Worm (Caenorhabditis elegans) whole organism, young adult: Measurements from ENCODE around the gene Y105C5B.1413.

Source experiments
- C06A6.2 ChIP-seq: fragments of 200-800 bp; sonication (Bioruptor generic); conservative IDR thresholded peaks from 2 replicates; pipeline ENCODE4 v1.3.6; 2022; ENCODE audit warnings: missing genetic modification characterization, missing compliant biosample characterization
- C17E4.6 ChIP-seq: fragments of 200-800 bp; sonication (Bioruptor generic); IDR thresholded peaks from 2 replicates; pipeline ENCODE4 v1.3.6; 2022; ENCODE audit warnings: missing genetic modification reagents, missing genetic modification characterization, missing compliant biosample characterization
- F10E7.11 ChIP-seq: sonication (generic microtip); optimal IDR thresholded peaks from 2 replicates; lab custom pipeline; 2017; ENCODE audit warnings: mild to moderate bottlenecking, missing genetic modification characterization, moderate library complexity, missing compliant biosample characterization
- F33H1.4 ChIP-seq: fragments of 200-800 bp; sonication (Bioruptor generic); IDR thresholded peaks from 2 replicates; pipeline ENCODE4 v1.3.6; 2022; ENCODE audit warnings: missing genetic modification reagents, missing genetic modification characterization, missing compliant biosample characterization
- F37B4.10 ChIP-seq: fragments of 200-800 bp; sonication (Bioruptor generic); IDR thresholded peaks from 2 replicates; pipeline ENCODE4 v1.3.6; 2022; ENCODE audit warnings: missing genetic modification characterization, missing compliant biosample characterization
- F55B11.4 ChIP-seq: sonication (generic microtip); optimal IDR thresholded peaks from 2 replicates; lab custom pipeline; 2016; ENCODE audit warnings: missing compliant biosample characterization, missing genetic modification characterization, borderline replicate concordance; ENCODE audit not compliant: insufficient read depth
- T26A5.8 ChIP-seq: sonication (generic microtip); optimal IDR thresholded peaks from 2 replicates; lab custom pipeline; 2016; ENCODE audit warnings: missing genetic modification characterization, missing compliant biosample characterization
- Y79H2A.3 ChIP-seq: fragments of 200-800 bp; sonication (Bioruptor generic); conservative IDR thresholded peaks from 2 replicates; pipeline ENCODE4 v1.3.6; 2022; ENCODE audit warnings: missing genetic modification reagents, missing genetic modification characterization, missing compliant biosample characterization
- Y95B8A.8 ChIP-seq: fragments of 200-800 bp; sonication (Bioruptor generic); IDR thresholded peaks from 2 replicates; pipeline ENCODE4 v1.3.6; 2022; ENCODE audit warnings: missing genetic modification reagents, missing genetic modification characterization, missing compliant biosample characterization
- ama-1 ChIP-seq, 3 experiments: fragments of 150-350 bp in 1 of 3; sonication (generic microtip) in 2 of 3; optimal IDR thresholded peaks; 2 replicates each; lab custom pipeline; 2014 to 2018; ENCODE audit warnings: missing biosample characterization in 2 of 3, missing genetic modification characterization in 2 of 3, missing genetic modification reagents in 2 of 3
- aptf-2 ChIP-seq: fragments of 200-800 bp; sonication (Bioruptor generic); conservative IDR thresholded peaks from 2 replicates; pipeline ENCODE4 v1.3.6; 2022; ENCODE audit warnings: missing genetic modification reagents, missing genetic modification characterization, missing compliant biosample characterization
- attf-3 ChIP-seq: fragments of 200-800 bp; sonication (Bioruptor generic); conservative IDR thresholded peaks from 2 replicates; pipeline ENCODE4 v1.3.6; 2022; ENCODE audit warnings: missing genetic modification reagents, missing genetic modification characterization, missing compliant biosample characterization
- ccch-3 ChIP-seq: fragments of 200-800 bp; sonication (Bioruptor generic); optimal IDR thresholded peaks from 2 replicates; lab custom pipeline; 2018; ENCODE audit warnings: mild to moderate bottlenecking, missing genetic modification characterization, missing compliant biosample characterization
- cebp-2 ChIP-seq: fragments of 200-800 bp; sonication (Bioruptor generic); IDR thresholded peaks from 2 replicates; pipeline ENCODE4 v1.3.6; 2022; ENCODE audit warnings: missing genetic modification characterization, missing compliant biosample characterization
- ceh-27 ChIP-seq: fragments of 200-800 bp; sonication (Bioruptor generic); optimal IDR thresholded peaks from 2 replicates; lab custom pipeline; 2018; ENCODE audit warnings: mild to moderate bottlenecking, missing genetic modification characterization, moderate library complexity, missing compliant biosample characterization
- ceh-91 ChIP-seq: fragments of 200-800 bp; sonication (Bioruptor generic); IDR thresholded peaks from 2 replicates; pipeline ENCODE4 v1.3.6; 2022; ENCODE audit warnings: missing genetic modification reagents, missing genetic modification characterization, missing compliant biosample characterization
- dox-1 ChIP-seq: fragments of 200-800 bp; sonication (Bioruptor generic); IDR thresholded peaks from 2 replicates; pipeline ENCODE4 v1.3.6; 2022; ENCODE audit warnings: missing genetic modification reagents, missing genetic modification characterization, missing compliant biosample characterization
- dpl-1 ChIP-seq: fragments of 150-350 bp; optimal IDR thresholded peaks from 2 replicates; lab custom pipeline; 2014; ENCODE audit warnings: missing biosample characterization, missing genetic modification reagents, missing genetic modification characterization
- hmg-1.2 ChIP-seq: fragments of 200-800 bp; sonication (Bioruptor generic); IDR thresholded peaks from 2 replicates; pipeline ENCODE4 v1.3.6; 2022; ENCODE audit warnings: missing genetic modification reagents, missing genetic modification characterization, missing compliant biosample characterization
- lin-35 ChIP-seq, 3 experiments: fragments of 150-350 bp in 2 of 3; sonication (generic microtip) in 1 of 3; optimal IDR thresholded peaks; 2 replicates each; lab custom pipeline; 2014 to 2018; ENCODE audit warnings: missing biosample characterization in 3 of 3, missing genetic modification characterization in 3 of 3, missing genetic modification reagents in 3 of 3
- lsl-1 ChIP-seq: fragments of 200-800 bp; sonication (Bioruptor generic); optimal IDR thresholded peaks from 2 replicates; lab custom pipeline; 2018; ENCODE audit warnings: mild to moderate bottlenecking, missing genetic modification characterization, moderate library complexity, missing compliant biosample characterization
- madf-10 ChIP-seq: sonication (generic microtip); optimal IDR thresholded peaks from 2 replicates; lab custom pipeline; 2016; ENCODE audit warnings: mild to moderate bottlenecking, missing genetic modification characterization, missing compliant biosample characterization
- madf-3 ChIP-seq: fragments of 200-800 bp; sonication (Bioruptor generic); IDR thresholded peaks from 2 replicates; pipeline ENCODE4 v1.3.6; 2022; ENCODE audit warnings: missing genetic modification reagents, missing genetic modification characterization, missing compliant biosample characterization
- mes-4 ChIP-seq: sonication (generic microtip); optimal IDR thresholded peaks from 2 replicates; lab custom pipeline; 2016; ENCODE audit warnings: missing genotype, missing genetic modification characterization, missing compliant biosample characterization
- nfya-1 ChIP-seq: sonication (generic microtip); optimal IDR thresholded peaks from 2 replicates; lab custom pipeline; 2017; ENCODE audit warnings: antibody characterized with exemption, missing compliant biosample characterization, missing genetic modification characterization, borderline replicate concordance; ENCODE audit not compliant: insufficient read depth
- nhr-120 ChIP-seq: fragments of 200-800 bp; sonication (Bioruptor generic); IDR thresholded peaks from 2 replicates; pipeline ENCODE4 v1.3.6; 2022; ENCODE audit warnings: missing genetic modification characterization, missing compliant biosample characterization
- pbrm-1 ChIP-seq: fragments of 200-800 bp; sonication (Bioruptor generic); IDR thresholded peaks from 2 replicates; pipeline ENCODE4 v1.3.6; 2022; ENCODE audit warnings: missing genetic modification reagents, missing genetic modification characterization, missing compliant biosample characterization
- pha-4 ChIP-seq: fragments of 150-350 bp; sonication (generic microtip); optimal IDR thresholded peaks from 2 replicates; lab custom pipeline; 2014; ENCODE audit warnings: missing biosample characterization, missing genetic modification reagents, missing genetic modification characterization
- rec-8 ChIP-seq, 2 experiments: sonication (generic microtip); optimal IDR thresholded peaks; 2 replicates each; lab custom pipeline; 2016; ENCODE audit warnings: mild to moderate bottlenecking in 2 of 2, missing genetic modification characterization in 2 of 2, missing genetic modification reagents in 2 of 2, missing genotype in 2 of 2, missing biosample characterization in 1 of 2, missing compliant biosample characterization in 1 of 2, moderate library complexity in 1 of 2
- sea-2 ChIP-seq: fragments of 200-800 bp; sonication (Bioruptor generic); IDR thresholded peaks from 2 replicates; pipeline ENCODE4 v1.3.6; 2022; ENCODE audit warnings: missing genetic modification characterization, missing compliant biosample characterization
- snpc-3.4 ChIP-seq: sonication (generic microtip); optimal IDR thresholded peaks from 2 replicates; lab custom pipeline; 2017; ENCODE audit warnings: missing genetic modification characterization, mild to moderate bottlenecking, missing compliant biosample characterization, antibody characterized with exemption, moderate library complexity, missing genotype, missing genetic modification reagents
- tbp1 ChIP-seq: fragments of 200-800 bp; sonication (Bioruptor generic); optimal IDR thresholded peaks from 2 replicates; lab custom pipeline; 2018; ENCODE audit warnings: mild to moderate bottlenecking, missing genetic modification characterization, missing compliant biosample characterization
- tlf-1 ChIP-seq: fragments of 200-800 bp; sonication (Bioruptor generic); optimal IDR thresholded peaks from 2 replicates; lab custom pipeline; 2018; ENCODE audit warnings: mild to moderate bottlenecking, missing genetic modification characterization, missing compliant biosample characterization
- xnd-1 ChIP-seq: sonication (generic microtip); optimal IDR thresholded peaks from 2 replicates; lab custom pipeline; 2016; ENCODE audit warnings: missing genotype, missing genetic modification reagents, missing genetic modification characterization, missing compliant biosample characterization
- ztf-18 ChIP-seq: sonication (generic microtip); optimal IDR thresholded peaks from 2 replicates; lab custom pipeline; 2016; ENCODE audit warnings: missing genotype, mild to moderate bottlenecking, missing genetic modification characterization, missing compliant biosample characterization
- ztf-25 ChIP-seq: fragments of 200-800 bp; sonication (Bioruptor generic); IDR thresholded peaks from 2 replicates; pipeline ENCODE4 v1.3.6; 2022; ENCODE audit warnings: missing genetic modification reagents, missing genetic modification characterization, missing compliant biosample characterization
- ztf-28 ChIP-seq: fragments of 200-800 bp; sonication (Bioruptor generic); IDR thresholded peaks from 2 replicates; pipeline ENCODE4 v1.3.6; 2022; ENCODE audit warnings: missing genetic modification reagents, missing genetic modification characterization, missing compliant biosample characterization

Y105C5B.1413 gene

DNA sequence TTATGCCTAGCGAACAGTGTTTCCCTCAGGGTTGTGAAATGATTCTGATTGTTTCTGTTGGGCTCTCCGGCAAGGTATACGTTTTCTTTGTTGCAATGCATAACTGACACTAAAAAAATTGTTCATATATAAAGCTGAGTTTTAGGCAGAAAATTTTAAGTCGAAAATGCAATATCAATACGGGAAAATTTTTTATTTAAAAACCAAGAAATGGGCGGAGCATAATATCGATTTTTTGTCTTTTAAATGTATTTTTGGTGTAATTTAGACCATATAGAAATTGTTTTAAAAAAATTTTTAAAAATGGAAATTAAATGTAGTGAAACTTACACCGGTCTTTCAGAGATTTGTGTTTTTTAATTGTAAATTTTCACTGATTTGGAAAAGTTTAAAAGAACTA lies at the start of gene Y105C5B.1413:
Gene Y105C5B.1413 (minus strand): TSS at position 101 of the 400 bp plus-strand sequence.
- TF ChIP-seq ztf-25 (GFP tag; lab: Robert Waterston, UW): no peak
- TF ChIP-seq dpl-1 (GFP tag; lab: Kevin White, UChicago): no peak
- TF ChIP-seq F10E7.11 (tag; lab: Kevin White, UChicago): no peak
- TF ChIP-seq C06A6.2: no peak

DNA sequence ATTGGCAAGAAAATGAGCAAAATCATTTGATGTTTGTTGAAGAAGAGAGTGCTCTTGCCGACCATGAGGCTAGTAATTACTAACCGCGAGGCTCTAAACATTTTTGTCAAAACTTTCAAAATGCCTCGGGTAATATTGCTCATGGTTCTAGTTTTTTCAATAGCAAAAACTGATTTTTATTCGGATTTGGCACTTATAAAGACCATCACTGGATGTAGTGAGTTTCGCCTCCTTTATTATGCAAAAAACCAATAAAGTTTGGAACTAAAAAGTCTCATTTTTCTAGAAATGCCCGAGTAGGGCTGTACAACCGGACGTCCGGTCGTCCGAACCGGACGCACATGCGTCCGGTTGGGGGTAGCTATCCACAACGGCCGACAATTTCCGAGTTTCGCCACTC lies 48.6 kb upstream of the Y105C5B.1413 start, which contains the start of the genes hpa-1 and irld-39:
Gene hpa-1 (minus strand): TSS at position 101 of the 400 bp plus-strand sequence.
Gene irld-39 (plus strand): TSS at position 121 of the 400 bp plus-strand sequence.
- TF ChIP-seq lsl-1 (GFP tag; lab: Kevin White, UChicago) (no peak), tbp1 (GFP tag; lab: Kevin White, UChicago) (no peak), cebp-2 (GFP tag; lab: Robert Waterston, UW) (no peak), ceh-91 (GFP tag; lab: Robert Waterston, UW) (no peak), madf-3 (GFP tag; lab: Robert Waterston, UW) (no peak)

DNA sequence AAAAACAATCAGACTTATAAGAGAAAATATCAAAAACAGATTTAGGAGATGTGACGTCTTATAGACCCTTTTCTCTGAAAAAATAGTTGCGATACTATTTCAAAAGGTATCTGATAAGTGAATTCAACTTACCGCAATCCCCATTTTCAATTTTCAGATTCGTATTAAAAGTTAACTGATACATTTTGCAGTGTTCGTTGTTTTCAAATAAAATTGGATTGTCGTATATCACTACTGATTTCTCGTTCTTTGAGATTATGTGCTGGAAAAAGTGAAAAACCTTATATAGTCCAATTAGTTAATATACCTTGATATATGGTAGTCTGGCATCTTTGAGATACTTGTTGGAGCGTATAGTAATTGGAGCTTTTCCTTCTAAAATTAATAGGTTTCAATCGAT lies 46.0 kb upstream of the Y105C5B.1413 start:
- TF ChIP-seq cebp-2 (GFP tag; lab: Robert Waterston, UW) (no peak), F37B4.10 (no peak), hmg-1.2 (GFP tag; lab: Robert Waterston, UW) (no peak), C06A6.2 (no peak), C17E4.6 (GFP tag; lab: Robert Waterston, UW) (no peak), ztf-28 (GFP tag; lab: Robert Waterston, UW) (no peak), F55B11.4 (tag; lab: Kevin White, UChicago) (no peak), aptf-2 (GFP tag; lab: Robert Waterston, UW) (no peak), Y79H2A.3 (no peak), F33H1.4 (GFP tag; lab: Robert Waterston, UW) (no peak), ccch-3 (GFP tag; lab: Kevin White, UChicago) (no peak), Y95B8A.8 (GFP tag; lab: Robert Waterston, UW) (no peak), snpc-3.4 (no peak), attf-3 (GFP tag; lab: Robert Waterston, UW) (no peak), rec-8 (tag; optimal IDR thresholded peaks at IDR 0.05; lab: Kevin White, UChicago) (no peak), xnd-1 (tag; lab: Kevin White, UChicago) (no peak), tlf-1 (GFP tag; lab: Kevin White, UChicago) (no peak)

DNA sequence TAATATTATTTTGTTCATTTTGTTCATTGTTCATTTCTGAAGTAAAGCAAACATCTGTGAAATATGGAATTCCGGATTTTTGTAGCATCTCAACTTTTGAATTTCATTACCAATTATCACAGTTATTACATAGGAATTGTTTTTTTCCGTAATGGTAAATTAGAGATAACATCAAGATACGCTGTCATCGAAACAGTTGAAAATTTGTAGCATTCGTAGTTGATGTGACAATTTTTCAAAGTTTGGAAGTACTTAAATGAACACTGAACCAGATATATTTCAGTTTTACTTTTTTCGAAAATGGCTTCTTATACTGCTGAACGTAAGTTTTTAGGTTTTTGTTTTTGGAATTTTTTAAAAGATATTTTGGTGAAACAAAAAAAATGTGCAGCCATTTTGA lies 41.3 kb upstream of the Y105C5B.1413 start, which contains the start of gene H25K10.4:
Gene H25K10.4 (plus strand): TSS at position 301 of the 400 bp plus-strand sequence.
- no peak for TF ChIP-seq nfya-1 (tag; lab: Kevin White, UChicago)
- no peak for TF ChIP-seq sea-2 (GFP tag; lab: Robert Waterston, UW)
- no peak for TF ChIP-seq Y79H2A.3
- TF ChIP-seq pbrm-1: no peak
- TF ChIP-seq ceh-27 (GFP tag; lab: Kevin White, UChicago): no peak
- TF ChIP-seq madf-10 (tag; lab: Kevin White, UChicago): no peak
- no peak for TF ChIP-seq T26A5.8
- TF ChIP-seq ama-1 (optimal IDR thresholded peaks at IDR 0.05; lab: Kevin White, UChicago): no peak
- no peak for TF ChIP-seq ama-1 (GFP tag; optimal IDR thresholded peaks at IDR 0.05; lab: Kevin White, UChicago)
- TF ChIP-seq pha-4 (tag; lab: Kevin White, UChicago): no peak
- TF ChIP-seq nhr-120: no peak
- TF ChIP-seq lin-35 (GFP tag; optimal IDR thresholded peaks at IDR 0.05; lab: Kevin White, UChicago): no peak
- TF ChIP-seq mes-4 (tag; lab: Kevin White, UChicago): no peak
- no peak for TF ChIP-seq ztf-25 (GFP tag; lab: Robert Waterston, UW)
- no peak for TF ChIP-seq dox-1
- no peak for TF ChIP-seq ztf-18 (tag; lab: Kevin White, UChicago)
